Worm (Caenorhabditis elegans) whole organism, L1 larva: ENCODE data around the gene F32D8.3.

Experiments
- C16A3.4 ChIP-seq: fragments of 150-350 bp; optimal IDR thresholded peaks from 2 replicates; lab custom pipeline; 2014; ENCODE audit warnings: missing biosample characterization, missing genetic modification characterization
- C34B4.2 ChIP-seq: sonication (generic microtip); optimal IDR thresholded peaks from 2 replicates; lab custom pipeline; 2017; ENCODE audit warnings: mild to moderate bottlenecking, missing genetic modification characterization, missing compliant biosample characterization
- F16B12.6 ChIP-seq: fragments of 150-350 bp; optimal IDR thresholded peaks from 2 replicates; lab custom pipeline; 2014; ENCODE audit warnings: missing biosample characterization, missing genetic modification characterization
- alr-1 ChIP-seq: fragments of 200-800 bp; sonication (Bioruptor generic); optimal IDR thresholded peaks from 2 replicates; lab custom pipeline; 2018; ENCODE audit warnings: borderline replicate concordance, mild to moderate bottlenecking, missing genetic modification characterization, missing compliant biosample characterization
- aly-2 ChIP-seq: fragments of 150-350 bp; optimal IDR thresholded peaks from 2 replicates; lab custom pipeline; 2014; ENCODE audit warnings: missing biosample characterization, missing genetic modification characterization
- ama-1 ChIP-seq: fragments of 150-350 bp; optimal IDR thresholded peaks from 2 replicates; lab custom pipeline; 2014
- blmp-1 ChIP-seq: fragments of 150-350 bp; optimal IDR thresholded peaks from 2 replicates; lab custom pipeline; 2014; ENCODE audit warnings: missing biosample characterization, missing genetic modification characterization
- ceh-82 ChIP-seq, 3 experiments: fragments of 150-350 bp in 1 of 3; sonication (generic microtip) in 2 of 3; optimal IDR thresholded peaks; 2 replicates each; lab custom pipeline; 2014 to 2017; ENCODE audit warnings: missing biosample characterization in 3 of 3, missing genetic modification characterization in 3 of 3
- ceh-88 ChIP-seq: fragments of 200-800 bp; sonication (Bioruptor generic); IDR thresholded peaks from 2 replicates; pipeline ENCODE4 v1.3.6; 2022; ENCODE audit warnings: missing genetic modification characterization, missing compliant biosample characterization
- ces-1 ChIP-seq: fragments of 150-350 bp; optimal IDR thresholded peaks from 2 replicates; lab custom pipeline; 2014; ENCODE audit warnings: missing biosample characterization, missing genetic modification reagents, missing genetic modification characterization
- dpl-1 ChIP-seq, 3 experiments: fragments of 150-350 bp in 2 of 3; sonication (generic microtip) in 1 of 3; optimal IDR thresholded peaks; 2 replicates each; lab custom pipeline; 2014 to 2017; ENCODE audit warnings: missing biosample characterization in 3 of 3, missing genetic modification characterization in 3 of 3, missing genetic modification reagents in 3 of 3
- dsc-1 ChIP-seq: sonication (generic microtip); optimal IDR thresholded peaks from 2 replicates; lab custom pipeline; 2016; ENCODE audit warnings: mild to moderate bottlenecking, missing genetic modification characterization, missing compliant biosample characterization
- efl-1 ChIP-seq, 4 experiments: fragments of 150-350 bp; optimal IDR thresholded peaks in 3 of 4; peaks in 1 of 4; 1 replicate in 1 of 4; 2 replicates in 3 of 4; lab custom pipeline; 2014; ENCODE audit warnings: missing biosample characterization in 2 of 4, missing genetic modification characterization in 2 of 4, missing genetic modification reagents in 2 of 4
- efl-3 ChIP-seq: fragments of 200-800 bp; sonication (Bioruptor generic); optimal IDR thresholded peaks from 2 replicates; lab custom pipeline; 2018; ENCODE audit warnings: mild to moderate bottlenecking, missing genetic modification characterization, missing compliant biosample characterization
- egl-27 ChIP-seq, 2 experiments: fragments of 150-350 bp in 1 of 2; sonication (generic microtip); optimal IDR thresholded peaks; 3 replicates each; lab custom pipeline; 2017 to 2018; ENCODE audit warnings: missing biosample characterization in 2 of 2, missing genetic modification characterization in 2 of 2, missing genetic modification reagents in 2 of 2
- elt-3 ChIP-seq, 6 experiments: fragments of 150-350 bp in 1 of 6; sonication (generic microtip); optimal IDR thresholded peaks; 2 replicates each; lab custom pipeline; 2017 to 2018; ENCODE audit warnings: missing biosample characterization in 6 of 6, missing genetic modification characterization in 6 of 6, inconsistent platforms in 1 of 6
- ets-5 ChIP-seq: fragments of 200-800 bp; sonication (Bioruptor generic); IDR thresholded peaks from 2 replicates; pipeline ENCODE4 v1.3.6; 2022; ENCODE audit warnings: missing genetic modification characterization, missing compliant biosample characterization
- fkh-10 ChIP-seq: sonication (generic microtip); optimal IDR thresholded peaks from 2 replicates; lab custom pipeline; 2017; ENCODE audit warnings: missing biosample characterization, missing genetic modification reagents, missing genetic modification characterization
- fkh-4 ChIP-seq: sonication (generic microtip); optimal IDR thresholded peaks from 2 replicates; lab custom pipeline; 2016; ENCODE audit warnings: missing compliant biosample characterization, missing genetic modification characterization, borderline replicate concordance
- fos-1 ChIP-seq: fragments of 150-350 bp; optimal IDR thresholded peaks from 2 replicates; lab custom pipeline; 2014; ENCODE audit warnings: missing biosample characterization, missing genetic modification characterization
- grh-1 ChIP-seq: fragments of 200-800 bp; sonication (Bioruptor generic); IDR thresholded peaks from 2 replicates; pipeline ENCODE4 v1.3.6; 2022; ENCODE audit warnings: missing genetic modification reagents, missing genetic modification characterization, missing compliant biosample characterization
- hlh-17 ChIP-seq: fragments of 200-800 bp; sonication (Bioruptor generic); optimal IDR thresholded peaks from 2 replicates; lab custom pipeline; 2018; ENCODE audit warnings: missing genetic modification characterization, mild to moderate bottlenecking, missing compliant biosample characterization, moderate library complexity, borderline replicate concordance
- irx-1 ChIP-seq: sonication (generic microtip); optimal IDR thresholded peaks from 2 replicates; lab custom pipeline; 2016; ENCODE audit warnings: missing genetic modification characterization, missing compliant biosample characterization
- isw-1 ChIP-seq: fragments of 200-800 bp; sonication (Bioruptor generic); IDR thresholded peaks from 2 replicates; pipeline ENCODE4 v1.3.6; 2022; ENCODE audit warnings: missing genetic modification characterization, missing compliant biosample characterization
- jun-1 ChIP-seq: fragments of 150-350 bp; optimal IDR thresholded peaks from 2 replicates; lab custom pipeline; 2014; ENCODE audit warnings: missing biosample characterization, missing genetic modification reagents, missing genetic modification characterization
- lin-14 ChIP-seq: fragments of 200-800 bp; sonication (Bioruptor generic); optimal IDR thresholded peaks from 2 replicates; lab custom pipeline; 2018; ENCODE audit warnings: mild to moderate bottlenecking, missing genetic modification characterization, moderate library complexity, missing compliant biosample characterization
- lin-15B ChIP-seq: fragments of 150-350 bp; sonication (generic microtip); optimal IDR thresholded peaks from 3 replicates; lab custom pipeline; 2014; ENCODE audit warnings: missing biosample characterization, missing genetic modification characterization
- lin-39 ChIP-seq: fragments of 150-350 bp; optimal IDR thresholded peaks from 2 replicates; lab custom pipeline; 2014; ENCODE audit warnings: missing biosample characterization, missing genetic modification reagents, missing genetic modification characterization
- mdl-1 ChIP-seq, 2 experiments: fragments of 150-350 bp; optimal IDR thresholded peaks; 2 replicates each; lab custom pipeline; 2014 to 2017; ENCODE audit warnings: missing biosample characterization in 2 of 2, missing genetic modification characterization in 2 of 2, inconsistent platforms in 1 of 2
- mep-1 ChIP-seq: fragments of 150-350 bp; optimal IDR thresholded peaks from 2 replicates; lab custom pipeline; 2014; ENCODE audit warnings: missing biosample characterization, missing genetic modification characterization
- nhr-12 ChIP-seq: sonication (generic microtip); optimal IDR thresholded peaks from 2 replicates; lab custom pipeline; 2017; ENCODE audit warnings: missing biosample characterization, missing genetic modification characterization
- nhr-19 ChIP-seq: fragments of 200-800 bp; sonication (Bioruptor generic); conservative IDR thresholded peaks from 2 replicates; pipeline ENCODE4 v1.3.6; 2022; ENCODE audit warnings: missing genetic modification characterization, missing compliant biosample characterization
- nhr-20 ChIP-seq: sonication (generic microtip); optimal IDR thresholded peaks from 2 replicates; lab custom pipeline; 2016; ENCODE audit warnings: mild to moderate bottlenecking, missing genetic modification characterization, missing compliant biosample characterization
- nhr-237 ChIP-seq: fragments of 150-350 bp; optimal IDR thresholded peaks from 2 replicates; lab custom pipeline; 2014; ENCODE audit warnings: missing biosample characterization, missing genetic modification characterization
- nhr-28 ChIP-seq: fragments of 150-350 bp; optimal IDR thresholded peaks from 2 replicates; lab custom pipeline; 2014; ENCODE audit warnings: missing biosample characterization, missing genetic modification characterization
- nhr-47 ChIP-seq: sonication (generic microtip); optimal IDR thresholded peaks from 2 replicates; lab custom pipeline; 2016; ENCODE audit warnings: mild to moderate bottlenecking, missing genetic modification characterization, moderate library complexity, missing compliant biosample characterization
- nhr-71 ChIP-seq: sonication (generic microtip); optimal IDR thresholded peaks from 2 replicates; lab custom pipeline; 2016; ENCODE audit warnings: mild to moderate bottlenecking, missing genetic modification characterization, moderate library complexity, missing compliant biosample characterization
- nhr-77 ChIP-seq: fragments of 150-350 bp; optimal IDR thresholded peaks from 2 replicates; lab custom pipeline; 2014; ENCODE audit warnings: missing biosample characterization, missing genetic modification characterization
- nhr-84 ChIP-seq: sonication (generic microtip); optimal IDR thresholded peaks from 2 replicates; lab custom pipeline; 2017; ENCODE audit warnings: missing biosample characterization, missing genetic modification characterization
- nhr-90 ChIP-seq: sonication (generic microtip); optimal IDR thresholded peaks from 2 replicates; lab custom pipeline; 2016; ENCODE audit warnings: mild to moderate bottlenecking, missing genetic modification characterization, missing compliant biosample characterization; ENCODE audit not compliant: poor library complexity
- pag-3 ChIP-seq: sonication (generic microtip); optimal IDR thresholded peaks from 2 replicates; lab custom pipeline; 2017; ENCODE audit warnings: missing genetic modification characterization, mild to moderate bottlenecking, missing compliant biosample characterization, antibody characterized with exemption, borderline replicate concordance; ENCODE audit not compliant: insufficient read depth
- rnt-1 ChIP-seq: sonication (generic microtip); optimal IDR thresholded peaks from 2 replicates; lab custom pipeline; 2016; ENCODE audit warnings: mild to moderate bottlenecking, missing genetic modification characterization, moderate library complexity, missing compliant biosample characterization
- sox-4 ChIP-seq: sonication (generic microtip); optimal IDR thresholded peaks from 2 replicates; lab custom pipeline; 2016; ENCODE audit warnings: missing genetic modification characterization, missing compliant biosample characterization
- sptf-1 ChIP-seq: fragments of 150-350 bp; optimal IDR thresholded peaks from 2 replicates; lab custom pipeline; 2014; ENCODE audit warnings: missing biosample characterization, missing genetic modification characterization
- swsn-7 ChIP-seq: sonication (generic microtip); optimal IDR thresholded peaks from 2 replicates; lab custom pipeline; 2016; ENCODE audit warnings: missing genetic modification characterization, missing compliant biosample characterization
- unc-130 ChIP-seq: fragments of 150-350 bp; optimal IDR thresholded peaks from 2 replicates; lab custom pipeline; 2017; ENCODE audit warnings: missing biosample characterization, missing genetic modification characterization, inconsistent platforms
- unc-30 ChIP-seq: sonication (generic microtip); optimal IDR thresholded peaks from 2 replicates; lab custom pipeline; 2017; ENCODE audit warnings: missing biosample characterization, missing genetic modification characterization
- unc-62 ChIP-seq: fragments of 150-350 bp; optimal IDR thresholded peaks from 2 replicates; lab custom pipeline; 2014; ENCODE audit warnings: missing biosample characterization, missing genetic modification reagents, missing genetic modification characterization
- unc-86 ChIP-seq: sonication (generic microtip); optimal IDR thresholded peaks from 2 replicates; lab custom pipeline; 2016; ENCODE audit warnings: missing genetic modification characterization, missing compliant biosample characterization
- vab-15 ChIP-seq: sonication (generic microtip); optimal IDR thresholded peaks from 2 replicates; lab custom pipeline; 2017; ENCODE audit warnings: missing genotype, mild to moderate bottlenecking, missing genetic modification characterization, missing compliant biosample characterization
- xbp-1 ChIP-seq: sonication (generic microtip); optimal IDR thresholded peaks from 2 replicates; lab custom pipeline; 2016; ENCODE audit warnings: missing genetic modification characterization, missing compliant biosample characterization
- zip-4 ChIP-seq: fragments of 200-800 bp; sonication (Bioruptor generic); optimal IDR thresholded peaks from 2 replicates; lab custom pipeline; 2018; ENCODE audit warnings: mild to moderate bottlenecking, missing genetic modification characterization, moderate library complexity, missing compliant biosample characterization
- ztf-4 ChIP-seq: fragments of 150-350 bp; optimal IDR thresholded peaks from 2 replicates; lab custom pipeline; 2014; ENCODE audit warnings: missing biosample characterization, missing genetic modification characterization

F32D8.3 gene

DNA sequence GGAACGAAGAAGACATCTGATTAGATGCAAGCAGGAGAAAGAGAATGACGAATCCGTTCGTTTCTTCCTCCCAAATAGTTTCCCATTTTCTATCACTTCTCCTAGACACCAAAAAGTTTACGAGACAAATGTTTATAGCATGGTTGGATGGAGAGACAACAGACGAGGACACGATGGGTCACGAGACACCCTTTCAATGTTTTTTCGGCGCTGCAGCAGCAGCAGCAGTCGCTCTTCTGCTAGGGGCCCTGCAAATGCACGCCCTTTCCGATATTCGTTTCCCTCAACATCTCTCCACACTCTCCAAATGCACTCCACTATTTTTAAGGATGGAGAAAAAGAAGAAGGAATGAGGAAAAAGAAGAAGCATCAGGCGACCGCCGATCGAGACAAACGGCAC is 28.3 kb upstream of the F32D8.3 start (continued):
- TF ChIP-seq vab-15 (tag; lab: Kevin White, UChicago) (no peak), nhr-19 (GFP tag; lab: Robert Waterston, UW) (peak; percentile 87), egl-27 (tag; optimal IDR thresholded peaks at IDR 0.05; lab: Kevin White, UChicago) (peak in 1 of 2 experiments; percentile 24), irx-1 (tag; lab: Kevin White, UChicago) (peak; percentile 77), unc-62 (GFP tag; lab: Kevin White, UChicago) (no peak), lin-14 (peak; percentile 99), C34B4.2 (tag; lab: Kevin White, UChicago) (no peak), alr-1 (no peak), dsc-1 (peak; percentile 82), ztf-4 (tag; lab: Kevin White, UChicago) (peak; percentile 80), nhr-77 (tag; lab: Kevin White, UChicago) (no peak), fkh-10 (GFP tag; lab: Kevin White, UChicago) (peak; percentile 89), jun-1 (tag; lab: Kevin White, UChicago) (peak; percentile 59), nhr-28 (tag; lab: Kevin White, UChicago) (no peak), unc-86 (tag; lab: Kevin White, UChicago) (peak; percentile 84), unc-130 (tag; lab: Kevin White, UChicago) (peak; percentile 76), sptf-1 (tag; lab: Kevin White, UChicago) (no peak), efl-1 (optimal IDR thresholded peaks at IDR 0.05; lab: Kevin White, UChicago) (peak; percentile 43 to 61), efl-1 (GFP tag; optimal IDR thresholded peaks at IDR 0.05 in 1 of 2; lab: Kevin White, UChicago) (peak; percentile 32 to 93), blmp-1 (peak; percentile 36), nhr-20 (tag; lab: Kevin White, UChicago) (peak; percentile 93), ces-1 (GFP tag; lab: Kevin White, UChicago) (no peak), grh-1 (GFP tag; lab: Robert Waterston, UW) (no peak), lin-15B (no peak), elt-3 (tag; optimal IDR thresholded peaks at IDR 0.05; lab: Kevin White, UChicago) (no peak), nhr-71 (peak; percentile 96), mep-1 (tag; lab: Kevin White, UChicago) (peak; percentile 75), sox-4 (tag; lab: Kevin White, UChicago) (peak; percentile 13), dpl-1 (GFP tag; optimal IDR thresholded peaks at IDR 0.05; lab: Kevin White, UChicago) (peak in 2 of 3 experiments; percentile 28 to 33), lin-39 (tag; lab: Kevin White, UChicago) (peak; percentile 68), rnt-1 (tag; lab: Kevin White, UChicago) (peak; percentile 88), pag-3 (tag; lab: Kevin White, UChicago) (peak; percentile 34), fkh-4 (tag; lab: Kevin White, UChicago) (peak; percentile 51), unc-30 (tag; lab: Kevin White, UChicago) (no peak), nhr-12 (tag; lab: Kevin White, UChicago) (no peak), nhr-84 (tag; lab: Kevin White, UChicago) (no peak), F16B12.6 (no peak), hlh-17 (GFP tag; lab: Kevin White, UChicago) (no peak), nhr-237 (tag; lab: Kevin White, UChicago) (no peak), ama-1 (no peak), nhr-90 (tag; lab: Kevin White, UChicago) (peak; percentile 31), fos-1 (tag; lab: Kevin White, UChicago) (no peak), aly-2 (tag; lab: Kevin White, UChicago) (no peak), isw-1 (GFP tag; lab: Robert Waterston, UW) (peak; percentile 56), xbp-1 (tag; lab: Kevin White, UChicago) (peak; percentile 75), mdl-1 (tag; optimal IDR thresholded peaks at IDR 0.05; lab: Kevin White, UChicago) (peak; percentile 3 to 91), nhr-47 (tag; lab: Kevin White, UChicago) (peak; percentile 89), C16A3.4 (tag; lab: Kevin White, UChicago) (peak; percentile 58), efl-3 (GFP tag; lab: Kevin White, UChicago) (no peak), swsn-7 (tag; lab: Kevin White, UChicago) (peak; percentile 78), ceh-82 (tag; optimal IDR thresholded peaks at IDR 0.05; lab: Kevin White, UChicago) (peak; percentile 28 to 80 (median 60)), zip-4 (peak; percentile 47), ets-5 (GFP tag; lab: Robert Waterston, UW) (no peak), ceh-88 (no peak)
